Worm (Caenorhabditis elegans): Measurements from ENCODE around the gene T06E4.21.

T06E4.21 gene

DNA sequence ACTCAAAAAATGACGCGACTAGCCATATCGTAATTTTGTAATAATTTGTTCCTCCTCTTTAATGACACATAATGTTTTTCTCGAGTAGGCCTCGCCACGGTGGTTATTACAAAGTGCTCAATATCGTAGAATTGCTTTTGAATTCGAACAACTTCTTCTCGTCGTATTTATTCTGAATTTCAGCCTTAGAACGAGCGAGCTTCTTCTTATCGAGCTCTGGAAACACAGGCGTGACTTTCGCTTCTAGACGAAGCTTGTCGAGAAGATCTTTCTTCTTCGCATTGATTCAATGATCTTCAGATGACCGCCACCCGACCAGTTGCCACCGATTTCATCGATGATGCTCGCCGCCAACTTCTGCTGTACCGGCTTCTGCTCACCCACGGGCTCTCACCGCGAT lies at the start of gene T06E4.21:
TSS of gene T06E4.21 (plus strand) at position 301 of the 400 bp plus-strand sequence.
- TF ChIP-seq drap-1 (GFP tag; optimal IDR thresholded peaks at IDR 0.05) = no peak
- TF ChIP-seq unc-62 (GFP tag; optimal IDR thresholded peaks at IDR 0.05) = no peak
- TF ChIP-seq nhr-12 (tag; optimal IDR thresholded peaks at IDR 0.05) = no peak
- no peak for TF ChIP-seq ham-2 (GFP tag; optimal IDR thresholded peaks at IDR 0.05)
- TF ChIP-seq mep-1 (tag; optimal IDR thresholded peaks at IDR 0.05) = no peak
- TF ChIP-seq nhr-2 (tag; optimal IDR thresholded peaks at IDR 0.05) = no peak

DNA sequence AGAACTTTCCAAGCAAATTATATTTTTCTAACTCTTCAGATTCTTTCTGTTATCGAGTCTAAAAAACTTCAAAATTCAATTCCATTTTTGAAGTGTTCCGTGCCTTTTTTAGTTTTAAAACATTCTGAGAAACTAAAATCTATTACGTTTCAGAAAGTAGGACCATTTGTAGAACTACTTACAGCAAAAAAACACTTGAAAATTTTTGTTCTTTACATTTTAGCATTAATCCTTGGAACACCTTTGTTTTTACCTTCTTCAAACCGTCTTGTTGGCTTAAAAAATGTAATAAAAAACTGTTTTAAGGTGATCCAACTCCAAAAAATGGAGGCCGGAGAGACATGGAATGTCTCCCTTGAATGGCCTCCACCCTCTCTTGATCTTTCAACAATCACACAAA lies 43.1 kb upstream of the T06E4.21 start, which contains the start of gene dop-2:
TSS of gene dop-2 (plus strand) at position 301 of the 400 bp plus-strand sequence.
- TF ChIP-seq nhr-28 (tag; optimal IDR thresholded peaks at IDR 0.05) (no peak), mls-2 (tag; optimal IDR thresholded peaks at IDR 0.05) (no peak), lsy-2 (tag; optimal IDR thresholded peaks at IDR 0.05) (no peak), nhr-2 (tag; optimal IDR thresholded peaks at IDR 0.05) (no peak), tbx-8 (GFP tag; optimal IDR thresholded peaks at IDR 0.05) (no peak), elt-1 (tag; optimal IDR thresholded peaks at IDR 0.05; ENCODE audit: borderline replicate concordance, insufficient read depth) (no peak), ceh-39 (tag; optimal IDR thresholded peaks at IDR 0.05) (no peak), unc-120 (tag; optimal IDR thresholded peaks at IDR 0.05; ENCODE audit: poor library complexity, severe bottlenecking) (no peak), flh-1 (GFP tag; optimal IDR thresholded peaks at IDR 0.05) (no peak), ceh-43 (GFP tag; optimal IDR thresholded peaks at IDR 0.05) (no peak), nhr-76 (tag; optimal IDR thresholded peaks at IDR 0.05) (no peak), unc-39 (tag; optimal IDR thresholded peaks at IDR 0.05) (no peak), unc-62 (GFP tag; optimal IDR thresholded peaks at IDR 0.05) (no peak), cnd-1 (tag; optimal IDR thresholded peaks at IDR 0.05) (no peak), mab-5 (tag; optimal IDR thresholded peaks at IDR 0.05) (no peak), sptf-1 (tag; optimal IDR thresholded peaks at IDR 0.05) (no peak), M03D4.4 (tag; optimal IDR thresholded peaks at IDR 0.05) (no peak)

DNA sequence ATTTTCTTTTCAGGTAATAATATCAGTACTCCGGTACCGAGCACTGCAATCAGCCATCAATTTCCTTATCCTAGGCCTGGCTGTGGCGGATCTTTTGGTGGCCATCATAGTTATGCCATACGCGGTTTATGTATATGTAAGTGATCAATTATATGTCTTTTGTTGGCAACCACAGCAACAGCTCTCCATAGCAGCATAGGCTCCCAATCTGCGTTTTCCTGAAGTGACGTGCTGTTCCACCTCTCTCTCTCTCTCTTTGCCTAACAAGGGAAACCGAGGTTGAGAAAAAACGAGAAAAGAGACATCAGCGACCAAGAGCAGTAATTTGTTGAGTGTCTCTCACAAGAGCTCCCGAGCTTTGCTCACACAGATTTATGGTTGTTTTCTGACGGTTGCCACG lies 42.2 kb upstream of the T06E4.21 start:
- TF ChIP-seq lin-32 (GFP tag; optimal IDR thresholded peaks at IDR 0.05) (no peak), mls-2 (tag; optimal IDR thresholded peaks at IDR 0.05) (no peak), nhr-12 (tag; optimal IDR thresholded peaks at IDR 0.05) (no peak), unc-39 (tag; optimal IDR thresholded peaks at IDR 0.05) (no peak), zip-8 (tag; optimal IDR thresholded peaks at IDR 0.05) (no peak), cnd-1 (tag; optimal IDR thresholded peaks at IDR 0.05) (no peak), ham-2 (GFP tag; optimal IDR thresholded peaks at IDR 0.05) (no peak), hlh-1 (tag; optimal IDR thresholded peaks at IDR 0.05) (no peak), flh-1 (GFP tag; optimal IDR thresholded peaks at IDR 0.05) (no peak), sem-2 (GFP tag; optimal IDR thresholded peaks at IDR 0.05) (no peak), ceh-83 (GFP tag; optimal IDR thresholded peaks at IDR 0.05) (no peak), elt-3 (tag; optimal IDR thresholded peaks at IDR 0.05) (no peak), lin-13 (tag; optimal IDR thresholded peaks at IDR 0.05) (no peak), elt-1 (tag; optimal IDR thresholded peaks at IDR 0.05; ENCODE audit: borderline replicate concordance, insufficient read depth) (no peak), nhr-237 (tag; optimal IDR thresholded peaks at IDR 0.05) (no peak), mab-5 (tag; optimal IDR thresholded peaks at IDR 0.05) (no peak), ceh-43 (GFP tag; optimal IDR thresholded peaks at IDR 0.05) (no peak), bed-3 (GFP tag; optimal IDR thresholded peaks at IDR 0.05) (no peak), ceh-39 (tag; optimal IDR thresholded peaks at IDR 0.05) (no peak), blmp-1 (tag; optimal IDR thresholded peaks at IDR 0.05) (no peak)

DNA sequence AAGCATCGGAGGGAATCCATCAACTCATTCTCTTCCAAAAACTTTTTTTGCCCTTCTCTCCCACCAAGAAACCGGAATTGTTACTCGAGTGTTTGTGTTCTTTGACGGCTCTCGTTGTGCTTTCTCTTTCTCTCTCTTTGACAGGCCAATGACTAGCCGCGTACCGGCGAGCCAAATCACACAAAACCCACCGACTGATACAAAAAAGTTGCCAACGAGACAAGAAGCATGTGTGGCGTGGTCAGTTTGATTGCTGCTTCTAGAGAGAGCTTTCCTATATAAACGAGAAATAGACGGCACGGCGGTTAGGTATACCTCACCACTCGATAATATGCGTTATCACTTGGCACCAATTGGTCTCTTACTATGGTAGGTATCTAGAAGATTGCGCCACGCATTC lies 35.7 kb upstream of the T06E4.21 start, which contains the start of gene pqn-63:
TSS of gene pqn-63 (plus strand) at position 307 of the 400 bp plus-strand sequence.
- TF ChIP-seq ces-1 (GFP tag; optimal IDR thresholded peaks at IDR 0.05) = no peak
- no peak for TF ChIP-seq unc-62 (GFP tag; optimal IDR thresholded peaks at IDR 0.05)
- no peak for TF ChIP-seq snpc-4 (tag; optimal IDR thresholded peaks at IDR 0.05)
- TF ChIP-seq nhr-28 (tag; optimal IDR thresholded peaks at IDR 0.05) = no peak
- no peak for TF ChIP-seq tbx-8 (GFP tag; optimal IDR thresholded peaks at IDR 0.05)
- no peak for TF ChIP-seq lsy-2 (tag; optimal IDR thresholded peaks at IDR 0.05)
- TF ChIP-seq cnd-1 (tag; optimal IDR thresholded peaks at IDR 0.05) = no peak
- no peak for TF ChIP-seq bed-3 (GFP tag; optimal IDR thresholded peaks at IDR 0.05)
- no peak for TF ChIP-seq elt-1 (tag; optimal IDR thresholded peaks at IDR 0.05; ENCODE audit: borderline replicate concordance, insufficient read depth)
- no peak for TF ChIP-seq nhr-237 (tag; optimal IDR thresholded peaks at IDR 0.05)

Measured in whole organism, mixed stage, embryonic.